Worm (Caenorhabditis elegans) whole organism, L3 larva: ENCODE data around the gene adbp-1.

Experiments
- ZK546.5 ChIP-seq: sonication (generic microtip); optimal IDR thresholded peaks from 2 replicates; lab custom pipeline; 2017; ENCODE audit warnings: missing biosample characterization, missing genetic modification characterization
- nfya-1 ChIP-seq: sonication (generic microtip); optimal IDR thresholded peaks from 2 replicates; lab custom pipeline; 2017; ENCODE audit warnings: missing genetic modification characterization, mild to moderate bottlenecking, missing compliant biosample characterization, antibody characterized with exemption, moderate library complexity; ENCODE audit not compliant: insufficient read depth
- nhr-76 ChIP-seq: fragments of 150-350 bp; sonication (generic microtip); optimal IDR thresholded peaks from 5 replicates; lab custom pipeline; 2014; ENCODE audit warnings: missing biosample characterization, missing genetic modification characterization
- unc-39 ChIP-seq: sonication (generic microtip); optimal IDR thresholded peaks from 4 replicates; lab custom pipeline; 2017; ENCODE audit warnings: missing biosample characterization, missing genetic modification characterization
- unc-62 ChIP-seq: fragments of 150-350 bp; sonication (generic microtip); optimal IDR thresholded peaks from 4 replicates; lab custom pipeline; 2014; ENCODE audit warnings: missing biosample characterization, missing genetic modification reagents, missing genetic modification characterization
- ztf-4 ChIP-seq: fragments of 150-350 bp; optimal IDR thresholded peaks from 2 replicates; lab custom pipeline; 2014; ENCODE audit warnings: missing biosample characterization, missing genetic modification characterization

- TF ChIP-seq unc-62 (GFP tag; lab: Kevin White, UChicago) (no peak), ztf-4 (no peak), nhr-76 (tag; lab: Kevin White, UChicago) (no peak), ZK546.5 (tag; lab: Kevin White, UChicago) (no peak), unc-39 (tag; lab: Kevin White, UChicago) (no peak), nfya-1 (no peak)
Observed at ce11 chrII:11415672-11416071, 28.3 kb upstream of the adbp-1 start, which contains the start of gene C05D12.1.
